Worm (Caenorhabditis elegans) whole organism, young adult: ENCODE data around the gene srt-43.

ENCODE experiments used
- B0019.2 ChIP-seq: fragments of 200-800 bp; sonication (Bioruptor generic); conservative IDR thresholded peaks from 2 replicates; pipeline ENCODE4 v1.3.6; 2022; ENCODE audit warnings: missing genetic modification reagents, missing genetic modification characterization, missing compliant biosample characterization
- ceh-58 ChIP-seq: fragments of 200-800 bp; sonication (Bioruptor generic); IDR thresholded peaks from 2 replicates; pipeline ENCODE4 v1.3.6; 2022; ENCODE audit warnings: missing genetic modification characterization, missing compliant biosample characterization

ce11 chrV:12815386-12815785 lies 46.3 kb downstream of the srt-43 start:
- TF ChIP-seq ceh-58 (GFP tag; lab: Robert Waterston, UW) = no peak
- TF ChIP-seq B0019.2 (GFP tag; lab: Robert Waterston, UW) = no peak
